Worm (Caenorhabditis elegans): ENCODE data around the gene vab-1.

Gene vab-1

DNA sequence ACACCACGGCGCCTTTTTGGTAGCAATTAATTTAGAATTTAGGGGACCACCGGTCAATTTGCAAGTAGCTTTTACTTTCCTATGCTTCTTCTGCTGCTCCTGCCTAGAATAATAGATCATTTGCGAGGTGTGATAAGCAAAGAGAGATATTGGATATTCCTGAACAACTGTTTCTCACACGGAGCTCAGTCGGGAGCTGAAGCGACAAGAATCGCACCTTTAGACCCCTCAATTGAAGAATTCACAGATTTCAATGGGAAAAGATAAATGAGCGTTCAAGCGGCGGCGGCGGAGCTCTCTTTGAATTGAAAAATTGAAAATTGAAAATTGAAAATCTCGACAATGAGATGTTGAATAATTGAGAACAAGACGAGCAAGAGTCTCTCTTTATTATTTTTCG, 779 bp downstream of the vab-1 start (continued):
- TF ChIP-seq nhr-111 (GFP tag; optimal IDR thresholded peaks at IDR 0.05) = no peak
- TF ChIP-seq mep-1 (tag; optimal IDR thresholded peaks at IDR 0.05) = no peak

DNA sequence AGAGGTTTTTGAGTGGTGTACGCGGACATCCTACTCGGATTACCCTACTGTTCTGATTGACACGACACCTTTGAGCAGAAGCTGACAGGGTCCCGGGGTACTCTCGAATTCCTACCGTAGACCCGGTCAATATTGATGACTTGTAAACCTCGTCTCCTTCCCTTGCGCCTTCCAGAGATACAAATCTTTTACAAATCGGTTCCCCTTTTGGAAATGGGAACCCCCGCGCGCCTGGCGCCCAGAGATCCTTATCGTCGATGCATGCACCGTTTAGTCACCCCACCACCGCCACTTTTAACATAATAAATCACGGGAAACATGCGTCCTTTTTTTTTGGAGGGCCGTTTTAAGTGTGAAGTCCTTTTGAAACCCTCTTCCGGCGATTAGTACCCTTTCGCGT, 1.3 kb downstream of the vab-1 start:
- no peak for TF ChIP-seq fkh-10 (GFP tag; optimal IDR thresholded peaks at IDR 0.05)
- TF ChIP-seq nhr-111 (GFP tag; optimal IDR thresholded peaks at IDR 0.05) = no peak
- TF ChIP-seq nhr-10 (tag; optimal IDR thresholded peaks at IDR 0.05) = no peak
- TF ChIP-seq snpc-4 (tag; optimal IDR thresholded peaks at IDR 0.05) = no peak
- no peak for TF ChIP-seq zfp-3 (GFP tag; conservative IDR thresholded peaks at IDR 0.05)
- no peak for TF ChIP-seq Y75B8A.6 (GFP tag; IDR thresholded peaks at IDR 0.05)
- no peak for TF ChIP-seq hmg-1.1 (GFP tag; IDR thresholded peaks at IDR 0.05)
- peak; percentile 80 for TF ChIP-seq aha-1 (tag)
- TF ChIP-seq egl-43 (GFP tag; IDR thresholded peaks at IDR 0.05) = no peak
- TF ChIP-seq mxl-2 (GFP tag; conservative IDR thresholded peaks at IDR 0.05) = 0 out of 2 replicates have a peak, but pooled peaks have one; percentile 4
- no peak for TF ChIP-seq T26A8.4 (GFP tag; IDR thresholded peaks at IDR 0.05)
- no peak for TF ChIP-seq hif-1 (tag; optimal IDR thresholded peaks at IDR 0.05)
- no peak for TF ChIP-seq mep-1 (tag; optimal IDR thresholded peaks at IDR 0.05)
- no peak for TF ChIP-seq mdt-29 (GFP tag; IDR thresholded peaks at IDR 0.05)
- no peak for TF ChIP-seq saeg-2 (GFP tag; IDR thresholded peaks at IDR 0.05)

DNA sequence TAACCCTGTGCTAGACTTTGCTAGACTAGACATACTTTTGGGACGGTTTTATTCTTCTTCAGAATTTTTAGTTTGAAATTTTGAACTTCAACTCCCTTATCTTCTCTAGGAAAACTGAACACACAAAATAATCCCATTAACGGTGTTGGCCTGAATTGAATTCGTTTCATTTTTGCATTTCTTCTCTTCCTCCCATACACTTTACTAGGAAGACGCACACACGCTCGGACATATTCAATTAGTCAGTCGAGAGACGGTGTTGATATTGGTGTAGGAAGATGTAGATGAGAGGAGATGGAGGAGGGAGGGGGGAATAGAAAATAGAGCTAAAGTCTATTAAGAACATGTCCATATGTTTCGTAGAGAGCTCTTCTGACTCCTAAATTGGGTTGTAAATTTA, 2.9 kb downstream of the vab-1 start:
- no peak for TF ChIP-seq lim-7 (GFP tag; IDR thresholded peaks at IDR 0.05)
- TF ChIP-seq ces-1 (GFP tag; optimal IDR thresholded peaks at IDR 0.05) = peak; percentile 88

DNA sequence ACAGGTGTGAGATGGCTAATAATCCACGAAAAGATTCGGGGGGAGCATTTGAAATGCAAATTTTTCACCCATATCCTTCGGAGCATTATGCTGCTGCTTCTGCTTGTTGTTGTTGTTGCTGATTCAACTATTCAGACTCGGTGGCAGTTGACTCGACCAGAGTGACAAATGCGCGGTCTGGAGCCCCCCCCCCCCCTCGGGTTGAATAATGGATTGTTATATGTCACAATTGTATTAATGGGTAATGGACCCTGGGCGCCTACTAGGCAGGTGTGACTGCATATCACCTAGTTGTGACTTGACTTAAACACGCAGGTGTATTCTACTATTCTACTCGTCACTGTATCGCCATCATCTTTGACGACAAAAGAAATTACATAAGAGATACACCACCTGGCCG, 3.8 kb downstream of the vab-1 start:
- TF ChIP-seq unc-62 (GFP tag; optimal IDR thresholded peaks at IDR 0.05 in 1 of 2) = peak in 1 of 2 experiments; percentile 82
- no peak for TF ChIP-seq unc-62 (tag; optimal IDR thresholded peaks at IDR 0.05)
- TF ChIP-seq ceh-82 (tag; optimal IDR thresholded peaks at IDR 0.05) = no peak

DNA sequence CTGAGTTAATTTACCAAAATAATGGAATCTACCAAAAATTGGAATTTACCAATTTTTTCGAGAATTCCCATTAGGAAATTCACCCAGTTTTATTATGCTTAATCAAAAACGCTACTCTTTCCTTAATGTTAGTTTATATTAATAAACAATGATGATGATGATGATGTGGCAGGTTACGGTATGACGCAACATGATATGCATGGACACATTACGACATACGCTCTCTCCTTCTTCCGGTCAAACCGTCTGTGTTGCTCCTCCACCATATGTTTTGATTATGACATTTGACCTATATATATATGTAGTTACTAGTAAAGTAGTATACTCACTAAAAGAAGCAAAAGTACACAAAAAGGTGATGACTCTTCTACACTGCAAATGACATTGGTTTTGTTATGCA, 5.6 kb downstream of the vab-1 start:
- TF ChIP-seq set-16 (GFP tag; IDR thresholded peaks at IDR 0.05) (no peak), nhr-48 (tag; optimal IDR thresholded peaks at IDR 0.05) (no peak), unc-62 (GFP tag; optimal IDR thresholded peaks at IDR 0.05 in 1 of 2) (no peak), unc-62 (tag; optimal IDR thresholded peaks at IDR 0.05) (no peak), aly-2 (tag; optimal IDR thresholded peaks at IDR 0.05) (no peak), dmd-8 (GFP tag; IDR thresholded peaks at IDR 0.05) (no peak), T26A8.4 (GFP tag; IDR thresholded peaks at IDR 0.05) (no peak), mes-2 (tag; optimal IDR thresholded peaks at IDR 0.05; ENCODE audit: poor library complexity, severe bottlenecking) (no peak), fkh-10 (GFP tag; optimal IDR thresholded peaks at IDR 0.05) (no peak), Y105C5A.15 (GFP tag; IDR thresholded peaks at IDR 0.05) (no peak), F44E2.7 (GFP tag; IDR thresholded peaks at IDR 0.05) (no peak), lir-3 (tag; optimal IDR thresholded peaks at IDR 0.05) (no peak), daf-19 (GFP tag; conservative IDR thresholded peaks at IDR 0.05) (no peak), sdz-12 (GFP tag; optimal IDR thresholded peaks at IDR 0.05) (no peak), attf-4 (tag; optimal IDR thresholded peaks at IDR 0.05) (no peak), egl-27 (tag; optimal IDR thresholded peaks at IDR 0.05) (no peak), lin-15B (tag; optimal IDR thresholded peaks at IDR 0.05) (no peak), F49E8.2 (tag; optimal IDR thresholded peaks at IDR 0.05; ENCODE audit: borderline replicate concordance) (no peak), vab-7 (GFP tag; IDR thresholded peaks at IDR 0.05) (no peak), cey-2 (tag; optimal IDR thresholded peaks at IDR 0.05; ENCODE audit: borderline replicate concordance, insufficient read depth) (no peak), ztf-7 (tag; optimal IDR thresholded peaks at IDR 0.05) (no peak)

All from whole organism, L4 larva.